Fruit fly (Drosophila melanogaster): ENCODE data around the gene Aldh7A1.
A peak's percentile ranks its signal among the peaks of the same experiment; 100 is the strongest.

Aldh7A1 gene

dm6 chr3L:19254715-19255428 lies 13.8 kb downstream of the Aldh7A1 start, which contains the start of the genes mRpL21 and rept (continued):
- TF ChIP-seq CG12659 (GFP tag; optimal IDR thresholded peaks at IDR 0.05) (peak; percentile 67), tup (GFP tag; optimal IDR thresholded peaks at IDR 0.05) (peak; percentile 30), Vsx1 (GFP tag; optimal IDR thresholded peaks at IDR 0.05) (no peak), CG4854 (GFP tag; optimal IDR thresholded peaks at IDR 0.05) (peak; percentile 54), CG16815 (GFP tag; optimal IDR thresholded peaks at IDR 0.05) (peak; percentile 6), CG10267 (tag; optimal IDR thresholded peaks at IDR 0.05) (peak; percentile 95), schlank (tag; optimal IDR thresholded peaks at IDR 0.05) (peak; percentile 13), CG13287 (GFP tag; IDR thresholded peaks at IDR 0.05; ENCODE audit: partially characterized antibody) (peak; percentile 46; the same call in 1 of the 2 replicates), Lim3 (GFP tag; IDR thresholded peaks at IDR 0.05) (no peak), E2f2 (GFP tag; IDR thresholded peaks at IDR 0.05) (peak; percentile 65), CG8944 (GFP tag; optimal IDR thresholded peaks at IDR 0.05) (peak; percentile 23), CG12769 (tag; optimal IDR thresholded peaks at IDR 0.05) (peak; percentile 68), CG12744 (GFP tag; optimal IDR thresholded peaks at IDR 0.05) (peak; percentile 65), pfk (GFP tag; optimal IDR thresholded peaks at IDR 0.05) (no peak), maf-S (GFP tag; optimal IDR thresholded peaks at IDR 0.05) (peak; percentile 50), CG4820 (GFP tag; optimal IDR thresholded peaks at IDR 0.05) (no peak), Nf-YB (GFP tag; optimal IDR thresholded peaks at IDR 0.05) (peak; percentile 5), GATAe (GFP tag; conservative IDR thresholded peaks at IDR 0.05) (no peak), psq (GFP tag; optimal IDR thresholded peaks at IDR 0.05) (no peak), row (GFP tag; IDR thresholded peaks at IDR 0.05) (peak; percentile 86), crc (GFP tag; optimal IDR thresholded peaks at IDR 0.05) (no peak), dmrt99B (tag; optimal IDR thresholded peaks at IDR 0.05) (peak; percentile 39), repo (GFP tag; optimal IDR thresholded peaks at IDR 0.05) (peak; percentile 31), CG8388 (GFP tag; optimal IDR thresholded peaks at IDR 0.05) (peak; percentile 43), lola (GFP tag; optimal IDR thresholded peaks at IDR 0.05) (peak in 1 of 3 experiments; percentile 35), CG9727 (GFP tag; optimal IDR thresholded peaks at IDR 0.05) (peak; percentile 46), Nf-YA (GFP tag; IDR thresholded peaks at IDR 0.05) (no peak), pros (GFP tag; optimal IDR thresholded peaks at IDR 0.05) (no peak), CG18011 (GFP tag; optimal IDR thresholded peaks at IDR 0.05) (peak; percentile 37), CG12155 (GFP tag; optimal IDR thresholded peaks at IDR 0.05) (peak; percentile 54), phol (tag; optimal IDR thresholded peaks at IDR 0.05) (peak; percentile 57), HLH4C (GFP tag; IDR thresholded peaks at IDR 0.05; ENCODE audit: partially characterized antibody) (no peak), CG2678 (tag; optimal IDR thresholded peaks at IDR 0.05) (peak; percentile 55), Bdp1 (GFP tag; optimal IDR thresholded peaks at IDR 0.05) (peak; percentile 51), CG17912 (GFP tag; optimal IDR thresholded peaks at IDR 0.05) (no peak), abd-A (tag; optimal IDR thresholded peaks at IDR 0.05) (no peak), Deaf1 (tag; optimal IDR thresholded peaks at IDR 0.05) (peak; percentile 6), ato (GFP tag; IDR thresholded peaks at IDR 0.05; ENCODE audit: partially characterized antibody) (no peak), CG18764 (GFP tag; optimal IDR thresholded peaks at IDR 0.05) (peak; percentile 36), CG11085 (GFP tag; IDR thresholded peaks at IDR 0.05) (0 out of 2 replicates have a peak, but pooled peaks have one; percentile 16), CG7987 (GFP tag; optimal IDR thresholded peaks at IDR 0.05) (peak; percentile 36), CG14014 (GFP tag; IDR thresholded peaks at IDR 0.05) (peak; percentile 56), CG1647 (GFP tag; optimal IDR thresholded peaks at IDR 0.05) (peak; percentile 13), CG1603 (tag; optimal IDR thresholded peaks at IDR 0.05) (peak; percentile 68), CG7372 (GFP tag; IDR thresholded peaks at IDR 0.05) (peak; percentile 34; the same call in 1 of the 2 replicates), CG10321 (GFP tag; IDR thresholded peaks at IDR 0.05) (no peak), CG6854 (GFP tag; optimal IDR thresholded peaks at IDR 0.05) (no peak), Camta (GFP tag; optimal IDR thresholded peaks at IDR 0.05) (peak; percentile 37)

Measured in whole organism, embryonic.